Worm (Caenorhabditis elegans) whole organism, late embryonic: ENCODE measurements around the gene ZK666.15.

Experiments
- ceh-22 ChIP-seq: sonication (generic microtip); optimal IDR thresholded peaks from 2 replicates; lab custom pipeline; 2017; ENCODE audit warnings: missing biosample characterization, missing genetic modification characterization
- ceh-30 ChIP-seq: fragments of 150-350 bp; optimal IDR thresholded peaks from 2 replicates; lab custom pipeline; 2014; ENCODE audit warnings: missing biosample characterization, missing genetic modification characterization
- fkh-6 ChIP-seq: sonication (generic microtip); optimal IDR thresholded peaks from 2 replicates; lab custom pipeline; 2016; ENCODE audit warnings: missing genetic modification characterization, missing compliant biosample characterization
- gmeb-2 ChIP-seq: sonication (generic microtip); optimal IDR thresholded peaks from 2 replicates; lab custom pipeline; 2016; ENCODE audit warnings: missing genetic modification characterization, inconsistent platforms, missing compliant biosample characterization
- hlh-30 ChIP-seq: sonication (generic microtip); optimal IDR thresholded peaks from 2 replicates; lab custom pipeline; 2017; ENCODE audit warnings: antibody characterized with exemption, missing genetic modification characterization, missing compliant biosample characterization; ENCODE audit not compliant: insufficient read depth
- pag-3 ChIP-seq: sonication (generic microtip); optimal IDR thresholded peaks from 2 replicates; lab custom pipeline; 2016; ENCODE audit warnings: missing compliant biosample characterization, missing genetic modification characterization, borderline replicate concordance

DNA sequence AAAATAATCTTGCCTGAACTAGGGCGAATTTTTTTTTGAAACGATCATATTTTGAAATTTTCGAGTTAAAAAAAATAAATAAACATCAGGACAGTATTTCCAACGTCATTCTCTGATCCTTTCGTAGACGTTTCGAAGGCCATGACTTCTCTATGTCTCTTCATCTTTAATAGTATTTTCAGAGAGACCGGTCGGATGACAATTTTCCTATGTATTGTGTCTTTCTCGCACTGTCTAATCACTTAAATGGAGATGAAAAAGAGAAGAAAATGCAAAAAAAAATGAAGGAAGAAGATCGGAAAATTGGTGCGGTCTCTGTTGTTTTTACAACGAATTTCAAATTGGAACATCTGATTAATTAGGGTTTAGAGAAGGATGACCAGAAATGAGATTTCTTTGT, 38.3 kb downstream of the ZK666.15 start:
- no peak for TF ChIP-seq pag-3 (tag; lab: Kevin White, UChicago)
- no peak for TF ChIP-seq gmeb-2 (tag; lab: Kevin White, UChicago)
- no peak for TF ChIP-seq ceh-30
- TF ChIP-seq fkh-6 (tag; lab: Kevin White, UChicago), result no peak
- TF ChIP-seq hlh-30 (tag; lab: Kevin White, UChicago), result no peak
- TF ChIP-seq ceh-22 (tag; lab: Kevin White, UChicago), result no peak
